Worm (Caenorhabditis elegans) whole organism, young adult: Measurements from ENCODE around the gene gly-10.
A peak's percentile ranks its signal among the peaks of the same experiment; 100 is the strongest.

Experiments used
- B0019.2 ChIP-seq: fragments of 200-800 bp; sonication (Bioruptor generic); conservative IDR thresholded peaks from 2 replicates; pipeline ENCODE4 v1.3.6; 2022; ENCODE audit warnings: missing genetic modification reagents, missing genetic modification characterization, missing compliant biosample characterization
- B0035.1 ChIP-seq: sonication (generic microtip); optimal IDR thresholded peaks from 2 replicates; lab custom pipeline; 2016; ENCODE audit warnings: missing genetic modification characterization, mild to moderate bottlenecking, missing compliant biosample characterization, missing genotype, missing genetic modification reagents
- D2030.7 ChIP-seq: fragments of 200-800 bp; sonication (Bioruptor generic); IDR thresholded peaks from 2 replicates; pipeline ENCODE4 v1.3.6; 2022; ENCODE audit warnings: missing genetic modification reagents, missing genetic modification characterization, missing compliant biosample characterization
- F23B12.7 ChIP-seq: sonication (generic microtip); optimal IDR thresholded peaks from 2 replicates; lab custom pipeline; 2017; ENCODE audit warnings: missing genetic modification characterization, mild to moderate bottlenecking, missing compliant biosample characterization, antibody characterized with exemption, moderate library complexity; ENCODE audit not compliant: insufficient read depth
- F33H1.4 ChIP-seq: fragments of 200-800 bp; sonication (Bioruptor generic); IDR thresholded peaks from 2 replicates; pipeline ENCODE4 v1.3.6; 2022; ENCODE audit warnings: missing genetic modification reagents, missing genetic modification characterization, missing compliant biosample characterization
- F37B4.10 ChIP-seq: fragments of 200-800 bp; sonication (Bioruptor generic); IDR thresholded peaks from 2 replicates; pipeline ENCODE4 v1.3.6; 2022; ENCODE audit warnings: missing genetic modification characterization, missing compliant biosample characterization
- F49E8.2 ChIP-seq: sonication (generic microtip); optimal IDR thresholded peaks from 3 replicates; lab custom pipeline; 2017; ENCODE audit warnings: missing genetic modification characterization, mild to moderate bottlenecking, missing compliant biosample characterization, antibody characterized with exemption, moderate library complexity; ENCODE audit not compliant: insufficient read depth
- F52B5.7 ChIP-seq: sonication (generic microtip); optimal IDR thresholded peaks from 2 replicates; lab custom pipeline; 2016; ENCODE audit warnings: mild to moderate bottlenecking, missing genetic modification characterization, missing compliant biosample characterization
- F55B11.4 ChIP-seq: sonication (generic microtip); optimal IDR thresholded peaks from 2 replicates; lab custom pipeline; 2016; ENCODE audit warnings: missing compliant biosample characterization, missing genetic modification characterization, borderline replicate concordance; ENCODE audit not compliant: insufficient read depth
- F57C9.4 ChIP-seq: sonication (generic microtip); optimal IDR thresholded peaks from 2 replicates; lab custom pipeline; 2017; ENCODE audit warnings: mild to moderate bottlenecking, missing genetic modification characterization, missing compliant biosample characterization
- T07F8.4 ChIP-seq: sonication (generic microtip); optimal IDR thresholded peaks from 2 replicates; lab custom pipeline; 2016; ENCODE audit warnings: mild to moderate bottlenecking, missing genetic modification characterization, moderate library complexity, missing compliant biosample characterization
- ZK185.1 ChIP-seq: sonication (generic microtip); optimal IDR thresholded peaks from 2 replicates; lab custom pipeline; 2016; ENCODE audit warnings: mild to moderate bottlenecking, missing genetic modification characterization, missing compliant biosample characterization; ENCODE audit not compliant: poor library complexity, severe bottlenecking
- akir-1 ChIP-seq: fragments of 200-800 bp; sonication (Bioruptor generic); optimal IDR thresholded peaks from 2 replicates; lab custom pipeline; 2018; ENCODE audit warnings: mild to moderate bottlenecking, missing genetic modification characterization, moderate library complexity, missing compliant biosample characterization
- athp-1 ChIP-seq: sonication (generic microtip); optimal IDR thresholded peaks from 2 replicates; lab custom pipeline; 2017; ENCODE audit warnings: mild to moderate bottlenecking, missing genetic modification characterization, missing compliant biosample characterization
- attf-3 ChIP-seq: fragments of 200-800 bp; sonication (Bioruptor generic); conservative IDR thresholded peaks from 2 replicates; pipeline ENCODE4 v1.3.6; 2022; ENCODE audit warnings: missing genetic modification reagents, missing genetic modification characterization, missing compliant biosample characterization
- attf-6 ChIP-seq: fragments of 200-800 bp; sonication (Bioruptor generic); IDR thresholded peaks from 2 replicates; pipeline ENCODE4 v1.3.6; 2022; ENCODE audit warnings: missing genetic modification reagents, missing genetic modification characterization, missing compliant biosample characterization
- ccch-3 ChIP-seq: fragments of 200-800 bp; sonication (Bioruptor generic); optimal IDR thresholded peaks from 2 replicates; lab custom pipeline; 2018; ENCODE audit warnings: mild to moderate bottlenecking, missing genetic modification characterization, missing compliant biosample characterization
- cebp-1 ChIP-seq, 2 experiments: fragments of 200-800 bp in 1 of 2; sonication (Bioruptor generic) in 1 of 2; sonication (generic microtip) in 1 of 2; IDR thresholded peaks in 1 of 2; optimal IDR thresholded peaks in 1 of 2; 2 replicates each; pipeline versions ENCODE4 v1.3.6 to Lab custom; 2017 to 2022; ENCODE audit warnings: missing compliant biosample characterization in 2 of 2, missing genetic modification characterization in 2 of 2, mild to moderate bottlenecking in 1 of 2, missing genetic modification reagents in 1 of 2, moderate library complexity in 1 of 2
- efl-1 ChIP-seq: fragments of 150-350 bp; optimal IDR thresholded peaks from 2 replicates; lab custom pipeline; 2014; ENCODE audit warnings: missing biosample characterization, missing genetic modification reagents, missing genetic modification characterization
- ekl-4 ChIP-seq: fragments of 200-800 bp; sonication (Bioruptor generic); IDR thresholded peaks from 2 replicates; pipeline ENCODE4 v1.3.6; 2022; ENCODE audit warnings: missing genetic modification reagents, missing genetic modification characterization, missing compliant biosample characterization
- him-1 ChIP-seq: sonication (generic microtip); optimal IDR thresholded peaks from 2 replicates; lab custom pipeline; 2016; ENCODE audit warnings: missing genotype, missing genetic modification reagents, missing genetic modification characterization, missing compliant biosample characterization
- hlh-12 ChIP-seq: sonication (generic microtip); optimal IDR thresholded peaks from 2 replicates; lab custom pipeline; 2016; ENCODE audit warnings: missing genetic modification characterization, missing compliant biosample characterization
- let-526 ChIP-seq: fragments of 200-800 bp; sonication (Bioruptor generic); IDR thresholded peaks from 2 replicates; pipeline ENCODE4 v1.3.6; 2022; ENCODE audit warnings: missing genetic modification reagents, missing genetic modification characterization, missing compliant biosample characterization
- lin-26 ChIP-seq: fragments of 200-800 bp; sonication (Bioruptor generic); IDR thresholded peaks from 2 replicates; pipeline ENCODE4 v1.3.6; 2022; ENCODE audit warnings: missing genetic modification reagents, missing genetic modification characterization, missing compliant biosample characterization
- lin-35 ChIP-seq, 3 experiments: fragments of 150-350 bp in 2 of 3; sonication (generic microtip) in 1 of 3; optimal IDR thresholded peaks; 2 replicates each; lab custom pipeline; 2014 to 2018; ENCODE audit warnings: missing biosample characterization in 3 of 3, missing genetic modification characterization in 3 of 3, missing genetic modification reagents in 3 of 3
- lin-40 ChIP-seq: sonication (generic microtip); optimal IDR thresholded peaks from 2 replicates; lab custom pipeline; 2016; ENCODE audit warnings: missing genetic modification characterization, mild to moderate bottlenecking, missing compliant biosample characterization, missing genotype, missing genetic modification reagents
- lin-54 ChIP-seq: fragments of 200-800 bp; sonication (Bioruptor generic); optimal IDR thresholded peaks from 2 replicates; lab custom pipeline; 2018; ENCODE audit warnings: mild to moderate bottlenecking, missing genetic modification characterization, missing compliant biosample characterization
- lsl-1 ChIP-seq: fragments of 200-800 bp; sonication (Bioruptor generic); optimal IDR thresholded peaks from 2 replicates; lab custom pipeline; 2018; ENCODE audit warnings: mild to moderate bottlenecking, missing genetic modification characterization, moderate library complexity, missing compliant biosample characterization
- lsy-27 ChIP-seq: sonication (generic microtip); optimal IDR thresholded peaks from 2 replicates; lab custom pipeline; 2017; ENCODE audit warnings: missing genetic modification characterization, mild to moderate bottlenecking, missing compliant biosample characterization, antibody characterized with exemption, missing genotype, borderline replicate concordance; ENCODE audit not compliant: insufficient read depth
- madf-10 ChIP-seq: sonication (generic microtip); optimal IDR thresholded peaks from 2 replicates; lab custom pipeline; 2016; ENCODE audit warnings: mild to moderate bottlenecking, missing genetic modification characterization, missing compliant biosample characterization
- mxl-1 ChIP-seq: sonication (generic microtip); optimal IDR thresholded peaks from 2 replicates; lab custom pipeline; 2016; ENCODE audit warnings: missing genetic modification characterization, missing compliant biosample characterization
- nfya-2 ChIP-seq: fragments of 200-800 bp; sonication (Bioruptor generic); IDR thresholded peaks from 2 replicates; pipeline ENCODE4 v1.3.6; 2022; ENCODE audit warnings: missing genetic modification reagents, missing genetic modification characterization, missing compliant biosample characterization
- nhr-27 ChIP-seq: fragments of 200-800 bp; sonication (Bioruptor generic); optimal IDR thresholded peaks from 2 replicates; lab custom pipeline; 2018; ENCODE audit warnings: mild to moderate bottlenecking, missing genetic modification characterization, moderate library complexity, missing compliant biosample characterization
- rcor-1 ChIP-seq: fragments of 200-800 bp; sonication (Bioruptor generic); IDR thresholded peaks from 2 replicates; pipeline ENCODE4 v1.3.6; 2022; ENCODE audit warnings: missing genetic modification reagents, missing genetic modification characterization, missing compliant biosample characterization
- rpc-1 ChIP-seq, 2 experiments: fragments of 150-350 bp in 1 of 2; sonication (generic microtip) in 1 of 2; optimal IDR thresholded peaks; 2 replicates each; lab custom pipeline; 2014 to 2018; ENCODE audit warnings: missing biosample characterization in 1 of 2, missing genetic modification characterization in 1 of 2, missing genetic modification reagents in 1 of 2, missing genotype in 1 of 2
- snpc-4 ChIP-seq, 5 experiments: fragments of 150-350 bp in 1 of 5; sonication (generic microtip) in 4 of 5; optimal IDR thresholded peaks; 2 replicates each; lab custom pipeline; 2014 to 2018; ENCODE audit warnings: missing genetic modification characterization in 5 of 5, missing biosample characterization in 3 of 5, antibody characterized with exemption in 2 of 5, mild to moderate bottlenecking in 2 of 5, missing compliant biosample characterization in 2 of 5, missing genotype in 2 of 5, moderate library complexity in 2 of 5, missing genetic modification reagents in 1 of 5
- tbp1 ChIP-seq: fragments of 200-800 bp; sonication (Bioruptor generic); optimal IDR thresholded peaks from 2 replicates; lab custom pipeline; 2018; ENCODE audit warnings: mild to moderate bottlenecking, missing genetic modification characterization, missing compliant biosample characterization
- tbx-9 ChIP-seq: sonication (generic microtip); optimal IDR thresholded peaks from 2 replicates; lab custom pipeline; 2016; ENCODE audit warnings: borderline replicate concordance, missing genetic modification characterization, inconsistent platforms, missing compliant biosample characterization
- zfh-2 ChIP-seq: fragments of 200-800 bp; sonication (Bioruptor generic); conservative IDR thresholded peaks from 2 replicates; pipeline ENCODE4 v1.3.6; 2022; ENCODE audit warnings: missing genetic modification reagents, missing genetic modification characterization, missing compliant biosample characterization
- ztf-18 ChIP-seq: sonication (generic microtip); optimal IDR thresholded peaks from 2 replicates; lab custom pipeline; 2016; ENCODE audit warnings: missing genotype, mild to moderate bottlenecking, missing genetic modification characterization, missing compliant biosample characterization
- ztf-22 ChIP-seq: fragments of 200-800 bp; sonication (Bioruptor generic); optimal IDR thresholded peaks from 2 replicates; lab custom pipeline; 2018; ENCODE audit warnings: mild to moderate bottlenecking, missing genetic modification characterization, moderate library complexity, missing compliant biosample characterization
- ztf-6 ChIP-seq: fragments of 200-800 bp; sonication (Bioruptor generic); IDR thresholded peaks from 2 replicates; pipeline ENCODE4 v1.3.6; 2022; ENCODE audit warnings: missing genetic modification reagents, missing genetic modification characterization, missing compliant biosample characterization

The gly-10 gene

DNA sequence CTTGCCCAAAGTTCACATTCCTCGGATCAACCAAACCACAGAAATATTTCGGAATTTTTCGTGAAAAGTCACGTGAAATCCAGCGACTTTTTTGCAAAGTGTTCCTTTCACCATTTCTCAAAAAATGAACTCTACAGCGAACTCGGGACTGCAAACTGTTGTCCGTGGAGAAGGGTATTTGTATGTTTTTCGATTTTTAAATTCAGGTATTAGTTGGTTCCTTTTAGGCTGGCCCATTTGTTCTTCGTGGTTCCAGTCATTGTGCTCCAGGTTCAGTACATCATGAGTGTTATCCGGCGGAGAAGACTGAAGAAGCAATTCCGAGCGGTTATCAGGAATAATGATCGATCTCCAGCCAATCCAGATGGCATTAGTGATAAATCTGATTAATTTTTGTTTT lies 2.2 kb upstream of the gly-10 start:
- TF ChIP-seq F57C9.4 (tag; lab: Kevin White, UChicago) = no peak
- TF ChIP-seq attf-6 = 0 out of 2 replicates have a peak, but pooled peaks have one; percentile 33

ce11 chrIV:13777480-13777879 lies 1.4 kb upstream of the gly-10 start, which contains the start of gene rpl-18:
Gene rpl-18 (plus strand): TSS chrIV:13777865.
- TF ChIP-seq rpc-1 (optimal IDR thresholded peaks at IDR 0.05; lab: Kevin White, UChicago) (no peak), rpc-1 (tag; optimal IDR thresholded peaks at IDR 0.05; lab: Kevin White, UChicago) (no peak), tbp1 (GFP tag; lab: Kevin White, UChicago) (peak; percentile 44), rcor-1 (no peak), ZK185.1 (tag; lab: Kevin White, UChicago) (peak; percentile 16), nhr-27 (tag; lab: Kevin White, UChicago) (no peak), F33H1.4 (peak; percentile 89), ztf-6 (GFP tag; lab: Robert Waterston, UW) (no peak), attf-3 (GFP tag; lab: Robert Waterston, UW) (peak; percentile 97), F55B11.4 (tag; lab: Kevin White, UChicago) (no peak), efl-1 (GFP tag; lab: Kevin White, UChicago) (peak; percentile 29), akir-1 (GFP tag; lab: Kevin White, UChicago) (no peak), lin-54 (GFP tag; lab: Kevin White, UChicago) (peak; percentile 40), F23B12.7 (tag; lab: Kevin White, UChicago) (peak; percentile 73), lsy-27 (tag; lab: Kevin White, UChicago) (no peak), nfya-2 (GFP tag; lab: Robert Waterston, UW) (no peak), F52B5.7 (tag; lab: Kevin White, UChicago) (no peak), B0019.2 (GFP tag; lab: Robert Waterston, UW) (no peak), lin-35 (GFP tag; optimal IDR thresholded peaks at IDR 0.05; lab: Kevin White, UChicago) (peak in 1 of 3 experiments; percentile 38), mxl-1 (tag; lab: Kevin White, UChicago) (no peak), madf-10 (tag; lab: Kevin White, UChicago) (no peak), snpc-4 (GFP tag; optimal IDR thresholded peaks at IDR 0.05; lab: Kevin White, UChicago) (peak; percentile 64), snpc-4 (tag; optimal IDR thresholded peaks at IDR 0.05; lab: Kevin White, UChicago) (peak in 3 of 4 experiments; percentile 83 to 92 (median 84)), tbx-9 (tag; lab: Kevin White, UChicago) (no peak), F49E8.2 (no peak), B0035.1 (tag; lab: Kevin White, UChicago) (no peak), lsl-1 (peak; percentile 28), T07F8.4 (tag; lab: Kevin White, UChicago) (no peak), hlh-12 (tag; lab: Kevin White, UChicago) (no peak), D2030.7 (GFP tag; lab: Robert Waterston, UW) (peak; percentile 34; the same call in 1 of the 2 replicates), ekl-4 (GFP tag; lab: Robert Waterston, UW) (no peak)

DNA sequence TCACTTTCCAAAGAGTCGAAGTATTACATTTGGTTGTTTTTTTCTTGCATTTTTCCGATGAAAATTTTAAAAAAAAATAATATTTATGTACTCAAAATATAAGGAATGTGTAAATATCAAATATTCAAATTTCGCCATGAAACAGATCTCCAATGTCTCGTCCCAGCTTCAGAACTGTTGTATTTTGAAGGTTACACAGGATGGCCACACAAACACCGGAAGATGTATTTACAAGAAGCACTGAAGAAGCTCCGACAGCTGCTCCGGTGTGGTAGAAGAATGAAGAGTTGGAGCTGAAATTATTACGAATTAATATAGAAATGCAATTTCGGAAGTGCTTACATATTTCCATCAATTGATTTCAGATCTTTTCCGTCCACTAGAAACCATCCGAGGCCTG lies 3.4 kb downstream of the gly-10 start:
- TF ChIP-seq athp-1 (tag; lab: Kevin White, UChicago) (peak; percentile 26), cebp-1 (GFP tag; IDR thresholded peaks at IDR 0.05; lab: Robert Waterston, UW) (no peak), cebp-1 (tag; optimal IDR thresholded peaks at IDR 0.05; lab: Kevin White, UChicago) (no peak), lin-40 (tag; lab: Kevin White, UChicago) (no peak), F33H1.4 (0 out of 2 replicates have a peak, but pooled peaks have one; percentile 6), zfh-2 (no peak), ekl-4 (GFP tag; lab: Robert Waterston, UW) (no peak), F37B4.10 (no peak), lin-26 (GFP tag; lab: Robert Waterston, UW) (no peak), snpc-4 (GFP tag; optimal IDR thresholded peaks at IDR 0.05; lab: Kevin White, UChicago) (no peak), snpc-4 (tag; optimal IDR thresholded peaks at IDR 0.05; lab: Kevin White, UChicago) (peak in 1 of 4 experiments; percentile 73), ccch-3 (no peak), ztf-22 (GFP tag; lab: Kevin White, UChicago) (no peak), ztf-18 (tag; lab: Kevin White, UChicago) (peak; percentile 20), him-1 (tag; lab: Kevin White, UChicago) (peak; percentile 22), let-526 (GFP tag; lab: Robert Waterston, UW) (no peak), attf-6 (peak; percentile 74; the same call in 1 of the 2 replicates), T07F8.4 (tag; lab: Kevin White, UChicago) (no peak)
